Fruit fly (Drosophila melanogaster) whole organism, embryonic: ENCODE results near the gene CG17855.
A peak's percentile ranks its signal among the peaks of the same experiment; 100 is the strongest.

Experiments used
- CG10147 ChIP-seq: fragments of 200-800 bp; sonication (Bioruptor generic); optimal IDR thresholded peaks from 2 replicates; lab custom pipeline; 2019; ENCODE audit warnings: missing biosample characterization, mild to moderate bottlenecking, missing genetic modification characterization, moderate library complexity
- CG11696 ChIP-seq: fragments of 200-800 bp; sonication (Bioruptor generic); IDR thresholded peaks from 2 replicates; pipeline ENCODE4 v1.3.6; 2022; ENCODE audit warnings: missing biosample characterization, missing genetic modification characterization
- CG12155 ChIP-seq: fragments of 200-800 bp; sonication (Bioruptor generic); optimal IDR thresholded peaks from 3 replicates; lab custom pipeline; 2016; ENCODE audit warnings: missing biosample characterization, missing genetic modification characterization
- CG15073 ChIP-seq: fragments of 200-800 bp; sonication (Bioruptor generic); optimal IDR thresholded peaks from 2 replicates; lab custom pipeline; 2016; ENCODE audit warnings: missing biosample characterization, missing genetic modification characterization
- CG1603 ChIP-seq: fragments of 200-800 bp; sonication (Bioruptor generic); optimal IDR thresholded peaks from 2 replicates; lab custom pipeline; 2019; ENCODE audit warnings: missing biosample characterization, mild to moderate bottlenecking, missing genetic modification characterization, moderate library complexity
- CG16863 ChIP-seq: fragments of 200-800 bp; sonication (Bioruptor generic); optimal IDR thresholded peaks from 3 replicates; lab custom pipeline; 2016; ENCODE audit warnings: missing biosample characterization, missing genetic modification characterization
- CG17829 ChIP-seq: fragments of 200-800 bp; optimal IDR thresholded peaks from 2 replicates; lab custom pipeline; 2019; ENCODE audit warnings: missing biosample characterization, mild to moderate bottlenecking, missing genetic modification characterization, moderate library complexity
- CG2712 ChIP-seq: fragments of 200-800 bp; optimal IDR thresholded peaks from 3 replicates; lab custom pipeline; 2019; ENCODE audit warnings: missing biosample characterization, mild to moderate bottlenecking, missing genetic modification characterization, moderate library complexity
- CG31441 ChIP-seq: fragments of 200-800 bp; sonication (Bioruptor generic); IDR thresholded peaks from 2 replicates; pipeline ENCODE4 v1.3.6; 2022; ENCODE audit warnings: missing biosample characterization, missing genetic modification characterization
- CG4282 ChIP-seq: fragments of 200-800 bp; sonication (Bioruptor generic); optimal IDR thresholded peaks from 2 replicates; lab custom pipeline; 2016; ENCODE audit warnings: missing biosample characterization, missing genetic modification characterization
- CG4730 ChIP-seq: fragments of 200-800 bp; sonication (Bioruptor generic); IDR thresholded peaks from 2 replicates; pipeline ENCODE4 v1.3.6; 2022; ENCODE audit warnings: missing biosample characterization, missing genetic modification characterization
- CG6254 ChIP-seq: fragments of 200-800 bp; sonication (Bioruptor generic); optimal IDR thresholded peaks from 3 replicates; lab custom pipeline; 2017; ENCODE audit warnings: mild to moderate bottlenecking, missing biosample characterization, missing genetic modification reagents, missing genetic modification characterization
- CG8359 ChIP-seq: fragments of 200-800 bp; sonication (Bioruptor generic); optimal IDR thresholded peaks from 2 replicates; lab custom pipeline; 2017; ENCODE audit warnings: missing biosample characterization, mild to moderate bottlenecking, missing genetic modification characterization, borderline replicate concordance
- CG8765 ChIP-seq: fragments of 200-800 bp; sonication (Bioruptor generic); IDR thresholded peaks from 2 replicates; pipeline ENCODE4 v1.3.6; 2022; ENCODE audit warnings: missing biosample characterization, missing genetic modification characterization
- CG9727 ChIP-seq: fragments of 200-800 bp; sonication (Bioruptor generic); optimal IDR thresholded peaks from 3 replicates; lab custom pipeline; 2017; ENCODE audit warnings: missing biosample characterization, mild to moderate bottlenecking, missing genetic modification characterization
- CG9876 ChIP-seq: fragments of 200-800 bp; sonication (Bioruptor generic); optimal IDR thresholded peaks from 2 replicates; lab custom pipeline; 2016; ENCODE audit warnings: missing biosample characterization, missing genetic modification characterization
- CoRest ChIP-seq: fragments of 200-800 bp; sonication (Bioruptor generic); optimal IDR thresholded peaks from 3 replicates; lab custom pipeline; 2018; ENCODE audit warnings: missing biosample characterization, mild to moderate bottlenecking, missing genetic modification characterization, moderate library complexity
- Doc3 ChIP-seq: fragments of 200-800 bp; sonication (Bioruptor generic); IDR thresholded peaks from 3 replicates; pipeline ENCODE4 v1.3.6; 2022; ENCODE audit warnings: missing biosample characterization, missing genetic modification characterization; ENCODE audit not compliant: partially characterized antibody
- Lpt ChIP-seq: fragments of >200 bp; optimal IDR thresholded peaks from 2 replicates; lab custom pipeline; 2018; ENCODE audit warnings: missing biosample characterization, missing genetic modification characterization
- Myb ChIP-seq: fragments of 200-800 bp; sonication (Bioruptor generic); optimal IDR thresholded peaks from 2 replicates; lab custom pipeline; 2016; ENCODE audit warnings: missing biosample characterization, missing genetic modification characterization
- Poxn ChIP-seq: fragments of 200-800 bp; sonication (Bioruptor generic); IDR thresholded peaks from 2 replicates; pipeline ENCODE4 v1.3.6; 2022; ENCODE audit warnings: missing biosample characterization, missing genetic modification characterization
- Sin3A ChIP-seq: fragments of >200 bp; optimal IDR thresholded peaks from 2 replicates; lab custom pipeline; 2018
- Sox100B ChIP-seq: fragments of 200-800 bp; sonication (Bioruptor generic); optimal IDR thresholded peaks from 3 replicates; lab custom pipeline; 2018; ENCODE audit warnings: missing biosample characterization, mild to moderate bottlenecking, missing genetic modification characterization
- Usf ChIP-seq: fragments of 200-800 bp; sonication (Bioruptor generic); optimal IDR thresholded peaks from 2 replicates; lab custom pipeline; 2017; ENCODE audit warnings: missing genotype, missing biosample characterization, missing genetic modification characterization
- Xbp1 ChIP-seq: fragments of 200-800 bp; sonication (Bioruptor generic); optimal IDR thresholded peaks from 3 replicates; lab custom pipeline; 2016; ENCODE audit warnings: missing biosample characterization, mild to moderate bottlenecking, missing genetic modification characterization
- abd-A ChIP-seq: fragments of 200-800 bp; sonication (Bioruptor generic); optimal IDR thresholded peaks from 3 replicates; lab custom pipeline; 2019; ENCODE audit warnings: missing biosample characterization, mild to moderate bottlenecking, missing genetic modification characterization, moderate library complexity
- bcd ChIP-seq: fragments of 200-800 bp; sonication (Bioruptor generic); optimal IDR thresholded peaks from 2 replicates; lab custom pipeline; 2017; ENCODE audit warnings: missing biosample characterization, mild to moderate bottlenecking, missing genetic modification characterization
- chinmo ChIP-seq: fragments of 200-800 bp; sonication (Bioruptor generic); IDR thresholded peaks from 4 replicates; pipeline ENCODE4 v1.3.6; 2022; ENCODE audit warnings: missing biosample characterization, missing genetic modification characterization; ENCODE audit not compliant: partially characterized antibody
- chm ChIP-seq: fragments of 200-800 bp; sonication (Bioruptor generic); IDR thresholded peaks from 2 replicates; pipeline ENCODE4 v1.3.6; 2022; ENCODE audit warnings: missing biosample characterization, missing genetic modification characterization
- chn ChIP-seq: fragments of 200-800 bp; sonication (Bioruptor generic); optimal IDR thresholded peaks from 2 replicates; lab custom pipeline; 2016; ENCODE audit warnings: missing biosample characterization, missing genetic modification characterization
- crol ChIP-seq: fragments of 200-800 bp; sonication (Bioruptor generic); IDR thresholded peaks from 2 replicates; pipeline ENCODE4 v1.3.6; 2022; ENCODE audit warnings: missing biosample characterization, missing genetic modification characterization
- ems ChIP-seq: fragments of 200-800 bp; sonication (Bioruptor generic); optimal IDR thresholded peaks from 3 replicates; lab custom pipeline; 2016; ENCODE audit warnings: missing biosample characterization, missing genetic modification characterization
- eve ChIP-seq, 2 experiments: fragments of >200 bp; optimal IDR thresholded peaks; 2 replicates each; lab custom pipeline; 2017; ENCODE audit warnings: missing biosample characterization in 2 of 2, missing genetic modification characterization in 2 of 2
- fd64A ChIP-seq: fragments of 200-800 bp; sonication (Bioruptor generic); optimal IDR thresholded peaks from 3 replicates; lab custom pipeline; 2018; ENCODE audit warnings: missing biosample characterization, mild to moderate bottlenecking, missing genetic modification characterization
- gem ChIP-seq: fragments of 200-800 bp; sonication (Bioruptor generic); optimal IDR thresholded peaks from 2 replicates; lab custom pipeline; 2019; ENCODE audit warnings: missing biosample characterization, mild to moderate bottlenecking, missing genetic modification characterization, moderate library complexity
- gfzf ChIP-seq: fragments of 200-800 bp; sonication (Bioruptor generic); optimal IDR thresholded peaks from 2 replicates; lab custom pipeline; 2016; ENCODE audit warnings: missing biosample characterization, mild to moderate bottlenecking, missing genetic modification characterization, moderate library complexity
- h ChIP-seq: fragments of >200 bp; optimal IDR thresholded peaks from 2 replicates; lab custom pipeline; 2017
- kah ChIP-seq: fragments of 200-800 bp; sonication (Bioruptor generic); optimal IDR thresholded peaks from 2 replicates; lab custom pipeline; 2018; ENCODE audit warnings: missing biosample characterization, mild to moderate bottlenecking, missing genetic modification characterization
- klu ChIP-seq: fragments of 200-800 bp; sonication (Bioruptor generic); IDR thresholded peaks from 2 replicates; pipeline ENCODE4 v1.3.6; 2022; ENCODE audit warnings: missing biosample characterization, missing genetic modification characterization
- knrl ChIP-seq: fragments of 200-800 bp; sonication (Bioruptor generic); IDR thresholded peaks from 3 replicates; pipeline ENCODE4 v1.3.6; 2022; ENCODE audit warnings: missing biosample characterization, missing genetic modification characterization; ENCODE audit not compliant: partially characterized antibody
- nom ChIP-seq: fragments of 200-800 bp; sonication (Bioruptor generic); optimal IDR thresholded peaks from 2 replicates; lab custom pipeline; 2017; ENCODE audit warnings: missing biosample characterization, missing genetic modification characterization, mild to moderate bottlenecking, moderate library complexity, missing genetic modification reagents
- oc ChIP-seq: fragments of 200-800 bp; sonication (Bioruptor generic); optimal IDR thresholded peaks from 2 replicates; lab custom pipeline; 2018; ENCODE audit warnings: missing biosample characterization, mild to moderate bottlenecking, missing genetic modification characterization, moderate library complexity
- prd ChIP-seq, 3 experiments: fragments of >200 bp in 2 of 3; fragments of 200-800 bp in 1 of 3; sonication (Bioruptor generic) in 1 of 3; optimal IDR thresholded peaks in 2 of 3; IDR thresholded peaks in 1 of 3; 2 replicates in 2 of 3; 3 replicates in 1 of 3; pipeline versions ENCODE4 v1.3.6 to Lab custom; 2017 to 2022; ENCODE audit warnings: missing biosample characterization in 1 of 3, missing genetic modification characterization in 1 of 3
- shn ChIP-seq: fragments of 200-800 bp; sonication (Bioruptor generic); optimal IDR thresholded peaks from 3 replicates; lab custom pipeline; 2016; ENCODE audit warnings: missing biosample characterization, missing genetic modification characterization
- so ChIP-seq: fragments of 200-800 bp; sonication (Bioruptor generic); IDR thresholded peaks from 3 replicates; pipeline ENCODE4 v1.3.6; 2022; ENCODE audit warnings: missing biosample characterization, missing genetic modification characterization
- sqz ChIP-seq: fragments of 200-800 bp; sonication (Bioruptor generic); optimal IDR thresholded peaks from 3 replicates; lab custom pipeline; 2018; ENCODE audit warnings: missing biosample characterization, mild to moderate bottlenecking, missing genetic modification characterization
- zen ChIP-seq: fragments of 200-800 bp; sonication (Bioruptor generic); optimal IDR thresholded peaks from 3 replicates; lab custom pipeline; 2018; ENCODE audit warnings: missing biosample characterization, mild to moderate bottlenecking, missing genetic modification characterization, moderate library complexity
- zen2 ChIP-seq: fragments of 200-800 bp; sonication (Bioruptor generic); IDR thresholded peaks from 3 replicates; pipeline ENCODE4 v1.3.6; 2022; ENCODE audit warnings: missing biosample characterization, missing genetic modification characterization; ENCODE audit not compliant: partially characterized antibody

The CG17855 gene

dm6 chr2L:9496378-9497284 lies 43.7 kb upstream of the CG17855 start (continued):
- TF ChIP-seq sqz (peak; percentile 47), zen2 (GFP tag; lab: Robert Waterston, UW) (no peak), h (no peak), crol (GFP tag; lab: Robert Waterston, UW) (peak; percentile 84), Myb (no peak), CG1603 (tag; lab: Kevin White, UChicago) (peak; percentile 20), chn (GFP tag; lab: Kevin White, UChicago) (peak; percentile 12), fd64A (GFP tag; lab: Kevin White, UChicago) (no peak), ems (GFP tag; lab: Kevin White, UChicago) (no peak), CG11696 (GFP tag; lab: Robert Waterston, UW) (0 out of 2 replicates have a peak, but pooled peaks have one; percentile 27), CG2712 (tag; lab: Kevin White, UChicago) (peak; percentile 19), zen (tag; lab: Kevin White, UChicago) (no peak), eve (GFP tag; optimal IDR thresholded peaks at IDR 0.05; lab: Kevin White, UChicago) (peak in 1 of 2 experiments; percentile 69), chm (GFP tag; lab: Robert Waterston, UW) (peak; percentile 51; the same call in 1 of the 2 replicates), CG10147 (no peak), gfzf (GFP tag; lab: Kevin White, UChicago) (peak; percentile 2), bcd (GFP tag; lab: Kevin White, UChicago) (peak; percentile 9), CoRest (no peak), CG12155 (GFP tag; lab: Kevin White, UChicago) (no peak), Usf (GFP tag; lab: Kevin White, UChicago) (no peak), CG8765 (GFP tag; lab: Robert Waterston, UW) (0 out of 2 replicates have a peak, but pooled peaks have one; percentile 24), CG9727 (GFP tag; lab: Kevin White, UChicago) (peak; percentile 32), CG8359 (GFP tag; lab: Kevin White, UChicago) (no peak), CG6254 (GFP tag; lab: Kevin White, UChicago) (peak; percentile 9), CG31441 (GFP tag; lab: Robert Waterston, UW) (peak; percentile 30; the same call in 1 of the 2 replicates), chinmo (GFP tag; lab: Robert Waterston, UW) (peak; percentile 97), gem (tag; lab: Kevin White, UChicago) (peak; percentile 16), CG9876 (no peak), Sox100B (peak; percentile 41), klu (GFP tag; lab: Robert Waterston, UW) (no peak), so (GFP tag; lab: Robert Waterston, UW) (0 out of 3 replicates have a peak, but pooled peaks have one; percentile 14), CG17829 (tag; lab: Kevin White, UChicago) (peak; percentile 3), abd-A (tag; lab: Kevin White, UChicago) (peak; percentile 50), Doc3 (GFP tag; lab: Robert Waterston, UW) (no peak), Xbp1 (GFP tag; lab: Kevin White, UChicago) (peak; percentile 6), Lpt (GFP tag; lab: Kevin White, UChicago) (no peak), shn (GFP tag; lab: Kevin White, UChicago) (no peak), CG15073 (GFP tag; lab: Kevin White, UChicago) (peak; percentile 2), kah (no peak), CG4282 (GFP tag; lab: Kevin White, UChicago) (peak; percentile 27), CG4730 (no peak), oc (peak; percentile 47), prd (optimal IDR thresholded peaks at IDR 0.05; lab: Kevin White, UChicago) (no peak), prd (GFP tag; IDR thresholded peaks at IDR 0.05; lab: Robert Waterston, UW) (peak; percentile 49; the same call in 1 of the 3 replicates), nom (GFP tag; lab: Kevin White, UChicago) (peak; percentile 20), knrl (GFP tag; lab: Robert Waterston, UW) (no peak), Sin3A (lab: Kevin White, UChicago) (no peak), Poxn (GFP tag; lab: Robert Waterston, UW) (no peak), CG16863 (GFP tag; lab: Kevin White, UChicago) (no peak)
